Fruit fly (Drosophila melanogaster) whole organism: ENCODE results near the gene Cyp12a5.

Source experiments
- CG8478 ChIP-seq: fragments of >200 bp; optimal IDR thresholded peaks from 2 replicates; lab custom pipeline; 2018; ENCODE audit warnings: inconsistent platforms
- Dll ChIP-seq: fragments of >200 bp; optimal IDR thresholded peaks from 2 replicates; lab custom pipeline; 2017
- EcR ChIP-seq, 2 experiments: fragments of >200 bp; optimal IDR thresholded peaks; 2 replicates each; lab custom pipeline; 2017; ENCODE audit warnings: missing biosample characterization in 2 of 2, missing genetic modification characterization in 2 of 2, missing genetic modification reagents in 2 of 2
- pan ChIP-seq: fragments of >200 bp; optimal IDR thresholded peaks from 2 replicates; lab custom pipeline; 2017
- psq ChIP-seq: fragments of >200 bp; optimal IDR thresholded peaks from 2 replicates; lab custom pipeline; 2017
- usp ChIP-seq: fragments of >200 bp; optimal IDR thresholded peaks from 2 replicates; lab custom pipeline; 2017; ENCODE audit warnings: missing biosample characterization, missing genetic modification characterization, mixed read lengths

The Cyp12a5 gene

dm6 chr3R:19134957-19135356 is 2.5 kb downstream of the Cyp12a5 start, which contains the start of gene Cyp12a4:
TSS of gene Cyp12a4 (plus strand) at chr3R:19135158.
- TF ChIP-seq usp (GFP tag; lab: Kevin White, UChicago): no peak
- TF ChIP-seq Dll (lab: Kevin White, UChicago): no peak
- TF ChIP-seq EcR (GFP tag; optimal IDR thresholded peaks at IDR 0.05; lab: Kevin White, UChicago): no peak
- no peak for TF ChIP-seq psq

dm6 chr3R:19147511-19148239 is 15.2 kb downstream of the Cyp12a5 start, which contains the start of gene Ppcs:
TSS of gene Ppcs (minus strand) at chr3R:19147910.
- TF ChIP-seq CG8478 (lab: Kevin White, UChicago) (no peak), Dll (lab: Kevin White, UChicago) (peak; percentile 94), pan (no peak), psq (no peak)

- no peak for TF ChIP-seq CG8478 (lab: Kevin White, UChicago)
- TF ChIP-seq psq: no peak
- no peak for TF ChIP-seq pan
- no peak for TF ChIP-seq usp (GFP tag; lab: Kevin White, UChicago)
- no peak for TF ChIP-seq Dll (lab: Kevin White, UChicago)
- TF ChIP-seq EcR (GFP tag; optimal IDR thresholded peaks at IDR 0.05; lab: Kevin White, UChicago): no peak
Measured at dm6 chr3R:19150856-19151651, 18.6 kb downstream of the Cyp12a5 start.

dm6 chr3R:19151848-19152787 is 19.7 kb downstream of the Cyp12a5 start:
- TF ChIP-seq usp (GFP tag; lab: Kevin White, UChicago) (no peak), EcR (GFP tag; optimal IDR thresholded peaks at IDR 0.05; lab: Kevin White, UChicago) (no peak), Dll (lab: Kevin White, UChicago) (no peak)

- TF ChIP-seq CG8478 (lab: Kevin White, UChicago) (no peak), pan (no peak), EcR (GFP tag; optimal IDR thresholded peaks at IDR 0.05; lab: Kevin White, UChicago) (no peak), psq (no peak), usp (GFP tag; lab: Kevin White, UChicago) (no peak), Dll (lab: Kevin White, UChicago) (no peak)
Measured at dm6 chr3R:19152835-19153234, 20.4 kb downstream of the Cyp12a5 start.

- TF ChIP-seq psq (no peak), pan (no peak), usp (GFP tag; lab: Kevin White, UChicago) (no peak), Dll (lab: Kevin White, UChicago) (no peak), EcR (GFP tag; optimal IDR thresholded peaks at IDR 0.05; lab: Kevin White, UChicago) (no peak), CG8478 (lab: Kevin White, UChicago) (no peak)
Measured at dm6 chr3R:19153502-19153983, 21.1 kb downstream of the Cyp12a5 start, which contains the start of gene CG5835. TSS of gene CG5835 (minus strand) at chr3R:19153686.

dm6 chr3R:19156670-19157402 is 24.4 kb downstream of the Cyp12a5 start, which contains the start of gene nanos:
TSS of gene nanos (plus strand) at chr3R:19157238.
- no peak for TF ChIP-seq EcR (GFP tag; optimal IDR thresholded peaks at IDR 0.05; lab: Kevin White, UChicago)
- TF ChIP-seq usp (GFP tag; lab: Kevin White, UChicago): no peak
- TF ChIP-seq psq: no peak
- no peak for TF ChIP-seq CG8478 (lab: Kevin White, UChicago)
- no peak for TF ChIP-seq pan
- no peak for TF ChIP-seq Dll (lab: Kevin White, UChicago)

dm6 chr3R:19157997-19158396 is 25.5 kb downstream of the Cyp12a5 start:
- TF ChIP-seq psq (no peak), usp (GFP tag; lab: Kevin White, UChicago) (no peak), EcR (GFP tag; optimal IDR thresholded peaks at IDR 0.05; lab: Kevin White, UChicago) (no peak), pan (no peak)

- no peak for TF ChIP-seq CG8478 (lab: Kevin White, UChicago)
- TF ChIP-seq Dll (lab: Kevin White, UChicago): no peak
- TF ChIP-seq EcR (GFP tag; optimal IDR thresholded peaks at IDR 0.05; lab: Kevin White, UChicago): no peak
- no peak for TF ChIP-seq psq
- TF ChIP-seq pan: no peak
- TF ChIP-seq usp (GFP tag; lab: Kevin White, UChicago): no peak
Measured at dm6 chr3R:19159778-19160177, 27.3 kb downstream of the Cyp12a5 start, which contains the start of gene CG11779. TSS of gene CG11779 (minus strand) at chr3R:19159878.

- peak; percentile 60 for TF ChIP-seq pan
- no peak for TF ChIP-seq Dll (lab: Kevin White, UChicago)
Measured at dm6 chr3R:19162135-19162616, 29.7 kb downstream of the Cyp12a5 start, which contains the start of the genes CG42359 and Nsun5. TSS of gene CG42359 (minus strand) at chr3R:19162300. TSS of gene Nsun5 (minus strand) at chr3R:19162300.
